Fruit fly (Drosophila melanogaster) whole organism, prepupa: ENCODE results near the gene CG9986.

Experiments used
- CG10669 ChIP-seq: fragments of 200-800 bp; sonication (Bioruptor generic); optimal IDR thresholded peaks from 3 replicates; lab custom pipeline; 2018; ENCODE audit warnings: missing biosample characterization, mild to moderate bottlenecking, missing genetic modification characterization, moderate library complexity
- CG11762 ChIP-seq: fragments of 200-800 bp; sonication (Bioruptor generic); optimal IDR thresholded peaks from 3 replicates; lab custom pipeline; 2016; ENCODE audit warnings: missing biosample characterization, missing genetic modification characterization; ENCODE audit not compliant: insufficient read depth
- CG11902 ChIP-seq: fragments of 200-800 bp; sonication (Bioruptor generic); optimal IDR thresholded peaks from 3 replicates; lab custom pipeline; 2016; ENCODE audit warnings: missing biosample characterization, missing genetic modification characterization
- CG15336 ChIP-seq: fragments of 200-800 bp; sonication (Bioruptor generic); IDR thresholded peaks from 2 replicates; pipeline ENCODE4 v1.3.6; 2022; ENCODE audit warnings: missing biosample characterization, missing genetic modification characterization
- CG1621 ChIP-seq: fragments of 200-800 bp; sonication (Bioruptor generic); optimal IDR thresholded peaks from 3 replicates; lab custom pipeline; 2018; ENCODE audit warnings: missing biosample characterization, mild to moderate bottlenecking, missing genetic modification characterization
- CG3032 ChIP-seq: fragments of 200-800 bp; optimal IDR thresholded peaks from 2 replicates; lab custom pipeline; 2019; ENCODE audit warnings: missing biosample characterization, mild to moderate bottlenecking, missing genetic modification characterization, moderate library complexity
- CG31627 ChIP-seq: fragments of 200-800 bp; sonication (Bioruptor generic); optimal IDR thresholded peaks from 3 replicates; lab custom pipeline; 2016; ENCODE audit warnings: missing biosample characterization, missing genetic modification characterization
- CG32006 ChIP-seq: fragments of 200-800 bp; sonication (Bioruptor generic); optimal IDR thresholded peaks from 3 replicates; lab custom pipeline; 2017; ENCODE audit warnings: missing biosample characterization, mild to moderate bottlenecking, missing genetic modification characterization
- CG6163 ChIP-seq: fragments of 200-800 bp; sonication (Bioruptor generic); IDR thresholded peaks from 3 replicates; pipeline ENCODE4 v1.3.6; 2022; ENCODE audit warnings: missing biosample characterization, missing genetic modification characterization
- CG6808 ChIP-seq: fragments of 200-800 bp; sonication (Bioruptor generic); optimal IDR thresholded peaks from 3 replicates; lab custom pipeline; 2017; ENCODE audit warnings: missing biosample characterization, missing genetic modification characterization, mild to moderate bottlenecking, moderate library complexity, missing genetic modification reagents
- CG6854 ChIP-seq: fragments of 200-800 bp; sonication (Bioruptor generic); optimal IDR thresholded peaks from 2 replicates; lab custom pipeline; 2017; ENCODE audit warnings: missing biosample characterization, mild to moderate bottlenecking, missing genetic modification characterization
- CG8119 ChIP-seq: fragments of 200-800 bp; sonication (Bioruptor generic); IDR thresholded peaks from 3 replicates; pipeline ENCODE4 v1.3.6; 2022; ENCODE audit warnings: missing biosample characterization, missing genetic modification characterization
- CG8632 ChIP-seq: fragments of 200-800 bp; sonication (Bioruptor generic); optimal IDR thresholded peaks from 3 replicates; lab custom pipeline; 2016; ENCODE audit warnings: missing biosample characterization, missing genetic modification characterization
- CG9139 ChIP-seq: fragments of 200-800 bp; sonication (Bioruptor generic); optimal IDR thresholded peaks from 3 replicates; lab custom pipeline; 2017; ENCODE audit warnings: missing biosample characterization, mild to moderate bottlenecking, missing genetic modification characterization
- Eip78C ChIP-seq: fragments of 200-800 bp; sonication (Bioruptor generic); peaks from one replicate; lab custom pipeline; 2016; ENCODE audit warnings: missing biosample characterization, missing genetic modification characterization
- Ets96B ChIP-seq: fragments of 200-800 bp; optimal IDR thresholded peaks from 2 replicates; lab custom pipeline; 2019; ENCODE audit warnings: missing biosample characterization, mild to moderate bottlenecking, missing genetic modification characterization, moderate library complexity
- Gug ChIP-seq: fragments of 200-800 bp; sonication (Bioruptor generic); IDR thresholded peaks from 2 replicates; pipeline ENCODE4 v1.3.6; 2022; ENCODE audit warnings: missing biosample characterization, missing genetic modification characterization
- Hr39 ChIP-seq: fragments of 200-800 bp; sonication (Bioruptor generic); optimal IDR thresholded peaks from 2 replicates; lab custom pipeline; 2016; ENCODE audit warnings: missing biosample characterization, missing genetic modification characterization
- Lpt ChIP-seq: fragments of 200-800 bp; sonication (Bioruptor generic); optimal IDR thresholded peaks from 3 replicates; lab custom pipeline; 2016; ENCODE audit warnings: missing biosample characterization, missing genetic modification characterization
- Met ChIP-seq: fragments of 200-800 bp; sonication (Bioruptor generic); optimal IDR thresholded peaks from 3 replicates; lab custom pipeline; 2016; ENCODE audit warnings: missing biosample characterization, missing genetic modification characterization
- Smox ChIP-seq: fragments of 200-800 bp; sonication (Bioruptor generic); optimal IDR thresholded peaks from 3 replicates; lab custom pipeline; 2016; ENCODE audit warnings: missing biosample characterization, missing genetic modification characterization
- Sox14 ChIP-seq: fragments of 200-800 bp; sonication (Bioruptor generic); optimal IDR thresholded peaks from 3 replicates; lab custom pipeline; 2016; ENCODE audit warnings: missing biosample characterization, missing genetic modification characterization
- Sox15 ChIP-seq: fragments of 200-800 bp; sonication (Bioruptor generic); optimal IDR thresholded peaks from 3 replicates; lab custom pipeline; 2016; ENCODE audit warnings: missing biosample characterization, missing genetic modification characterization
- esn ChIP-seq: fragments of 200-800 bp; sonication (Bioruptor generic); optimal IDR thresholded peaks from 2 replicates; lab custom pipeline; 2016; ENCODE audit warnings: missing biosample characterization, mild to moderate bottlenecking, missing genetic modification characterization, moderate library complexity
- fd59A ChIP-seq: fragments of 200-800 bp; sonication (Bioruptor generic); optimal IDR thresholded peaks from 2 replicates; lab custom pipeline; 2017; ENCODE audit warnings: missing biosample characterization, mild to moderate bottlenecking, missing genetic modification characterization, missing genetic modification reagents
- fd85E ChIP-seq: fragments of 200-800 bp; sonication (Bioruptor generic); optimal IDR thresholded peaks from 3 replicates; lab custom pipeline; 2016; ENCODE audit warnings: missing biosample characterization, missing genetic modification characterization
- fkh ChIP-seq: fragments of 200-800 bp; sonication (Bioruptor generic); optimal IDR thresholded peaks from 3 replicates; lab custom pipeline; 2017; ENCODE audit warnings: missing biosample characterization, mild to moderate bottlenecking, missing genetic modification characterization, moderate library complexity
- lz ChIP-seq: fragments of 200-800 bp; sonication (Bioruptor generic); optimal IDR thresholded peaks from 3 replicates; lab custom pipeline; 2016; ENCODE audit warnings: missing biosample characterization, missing genetic modification characterization
- ss ChIP-seq, 2 experiments: fragments of 200-800 bp; sonication (Bioruptor generic); optimal IDR thresholded peaks; 2 replicates in 1 of 2; 3 replicates in 1 of 2; lab custom pipeline; 2017 to 2018; ENCODE audit warnings: mild to moderate bottlenecking in 2 of 2, missing biosample characterization in 2 of 2, missing genetic modification characterization in 2 of 2, moderate library complexity in 1 of 2

CG9986 gene

dm6 chr3R:28599238-28600127 is 6.4 kb upstream of the CG9986 start, which contains the start of the genes Noa36 and Hrb98DE (continued):
- peak; percentile 41 for TF ChIP-seq CG11902 (GFP tag; lab: Kevin White, UChicago)
- TF ChIP-seq CG31627, result peak; percentile 58
- TF ChIP-seq Ets96B (tag; lab: Kevin White, UChicago), result no peak
- peak; percentile 57 for TF ChIP-seq Sox15 (GFP tag; lab: Kevin White, UChicago)
- TF ChIP-seq CG9139 (GFP tag; lab: Kevin White, UChicago), result no peak
- TF ChIP-seq esn, result peak; percentile 34
- peak; percentile 19 for TF ChIP-seq CG6808 (GFP tag; lab: Kevin White, UChicago)
- TF ChIP-seq CG6854 (GFP tag; lab: Kevin White, UChicago), result peak; percentile 21
- TF ChIP-seq Gug (GFP tag; lab: Robert Waterston, UW), result 0 out of 2 replicates have a peak, but pooled peaks have one; percentile 15
- TF ChIP-seq, all 60 proteins: peak for 25

dm6 chr3R:28600144-28600792 is 5.6 kb upstream of the CG9986 start:
- TF ChIP-seq Eip78C (GFP tag; lab: Kevin White, UChicago), result peak; percentile 52
- peak; percentile 0 for TF ChIP-seq lz
- TF ChIP-seq CG1621 (tag; lab: Kevin White, UChicago), result no peak
- 0 out of 2 replicates have a peak, but pooled peaks have one; percentile 30 for TF ChIP-seq CG15336 (GFP tag; lab: Robert Waterston, UW)
- TF ChIP-seq fkh (GFP tag; lab: Kevin White, UChicago), result peak; percentile 91

- TF ChIP-seq fd85E (GFP tag; lab: Kevin White, UChicago) (no peak), Gug (GFP tag; lab: Robert Waterston, UW) (no peak), ss (GFP tag; optimal IDR thresholded peaks at IDR 0.05; lab: Kevin White, UChicago) (no peak), Hr39 (GFP tag; lab: Kevin White, UChicago) (no peak), Sox15 (GFP tag; lab: Kevin White, UChicago) (no peak), Eip78C (GFP tag; lab: Kevin White, UChicago) (no peak), Lpt (GFP tag; lab: Kevin White, UChicago) (no peak), CG6163 (GFP tag; lab: Robert Waterston, UW) (no peak), CG6808 (GFP tag; lab: Kevin White, UChicago) (no peak), fd59A (GFP tag; lab: Kevin White, UChicago) (no peak), CG8632 (no peak), CG6854 (GFP tag; lab: Kevin White, UChicago) (no peak), Met (GFP tag; lab: Kevin White, UChicago) (no peak), CG11902 (GFP tag; lab: Kevin White, UChicago) (no peak), Smox (GFP tag; lab: Kevin White, UChicago) (no peak), CG8119 (GFP tag; lab: Robert Waterston, UW) (no peak), CG1621 (tag; lab: Kevin White, UChicago) (no peak), CG3032 (tag; lab: Kevin White, UChicago) (no peak)
Observed at dm6 chr3R:28603561-28603960, 2.3 kb upstream of the CG9986 start.

dm6 chr3R:28620813-28621212 is 14.9 kb downstream of the CG9986 start:
- TF ChIP-seq Sox14 (GFP tag; lab: Kevin White, UChicago) (no peak), CG8119 (GFP tag; lab: Robert Waterston, UW) (0 out of 3 replicates have a peak, but pooled peaks have one; percentile 14), CG10669 (GFP tag; lab: Kevin White, UChicago) (no peak), CG11762 (GFP tag; lab: Kevin White, UChicago) (no peak), CG32006 (peak; percentile 20), ss (GFP tag; optimal IDR thresholded peaks at IDR 0.05; lab: Kevin White, UChicago) (no peak), CG31627 (no peak), Eip78C (GFP tag; lab: Kevin White, UChicago) (peak; percentile 23), fd85E (GFP tag; lab: Kevin White, UChicago) (no peak)
